Fruit fly (Drosophila melanogaster): ENCODE data around the gene Ptp61F.

The Ptp61F gene

DNA sequence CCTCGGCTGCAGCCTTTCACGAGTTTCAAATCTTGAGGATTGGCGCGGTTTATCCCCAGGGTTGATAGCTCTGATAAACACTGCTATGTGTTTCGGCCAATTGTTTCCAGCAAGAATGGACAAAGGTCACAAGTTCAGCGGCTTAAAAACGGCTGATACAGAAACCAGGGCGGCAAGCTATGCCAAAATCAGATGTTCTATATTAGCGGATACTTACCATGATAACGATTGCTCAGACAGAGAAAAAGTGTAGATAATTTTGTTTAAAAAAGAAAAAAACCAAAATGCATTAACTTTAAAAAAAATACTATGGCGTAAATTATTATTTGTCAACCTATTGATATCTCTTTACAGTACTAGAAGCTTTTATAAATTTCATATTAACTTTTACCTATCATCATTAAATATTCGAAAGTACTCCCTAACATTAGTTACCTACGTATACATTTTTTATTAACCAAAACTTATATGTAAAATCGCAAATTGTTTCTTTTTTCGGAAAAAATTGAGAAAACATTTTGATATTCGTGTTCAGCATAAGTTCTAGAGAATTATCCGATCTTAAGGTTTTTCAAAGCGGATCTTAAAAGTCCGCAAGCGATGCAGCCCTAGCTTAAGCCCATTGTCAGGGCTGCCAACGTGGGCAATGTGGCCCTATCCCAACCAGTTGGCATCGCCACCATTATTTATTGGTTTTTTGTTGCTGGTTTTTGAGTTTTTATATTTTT, 161.9 kb downstream of the Ptp61F start, which contains the start of the genes sturkopf and Herc4 (continued):
- peak; percentile 78 for TF ChIP-seq CG9932 (GFP tag; IDR thresholded peaks at IDR 0.05)
- no peak for TF ChIP-seq CrebB (tag; optimal IDR thresholded peaks at IDR 0.05)
- TF ChIP-seq Aef1 (GFP tag; IDR thresholded peaks at IDR 0.05): peak; percentile 65
- TF ChIP-seq CG30020 (tag; optimal IDR thresholded peaks at IDR 0.05): peak; percentile 62
- TF ChIP-seq nerfin-2 (GFP tag; IDR thresholded peaks at IDR 0.05; ENCODE audit: partially characterized antibody): no peak
- TF ChIP-seq abd-A (tag; optimal IDR thresholded peaks at IDR 0.05): no peak
- TF ChIP-seq CG4730 (GFP tag; IDR thresholded peaks at IDR 0.05): peak; percentile 50
- peak; percentile 66 for TF ChIP-seq CG8388 (GFP tag; optimal IDR thresholded peaks at IDR 0.05)
- TF ChIP-seq CG33213 (GFP tag; optimal IDR thresholded peaks at IDR 0.05): no peak
- peak; percentile 48; the same call in 2 of the 3 replicates for TF ChIP-seq tgo (GFP tag; IDR thresholded peaks at IDR 0.05)
- TF ChIP-seq CG7271 (tag; optimal IDR thresholded peaks at IDR 0.05): no peak
- peak; percentile 56 for TF ChIP-seq Fer1 (GFP tag; optimal IDR thresholded peaks at IDR 0.05)
- TF ChIP-seq CG7556 (GFP tag; optimal IDR thresholded peaks at IDR 0.05): peak; percentile 92
- TF ChIP-seq grau (tag; optimal IDR thresholded peaks at IDR 0.05): peak; percentile 78
- TF ChIP-seq YL-1 (GFP tag; optimal IDR thresholded peaks at IDR 0.05): peak; percentile 55
- 0 out of 2 replicates have a peak, but pooled peaks have one; percentile 16 for TF ChIP-seq Oaz (GFP tag; IDR thresholded peaks at IDR 0.05)
- peak; percentile 13 for TF ChIP-seq CG17359 (tag; optimal IDR thresholded peaks at IDR 0.05)
- TF ChIP-seq CG18764 (GFP tag; optimal IDR thresholded peaks at IDR 0.05): no peak
- no peak for TF ChIP-seq ara (GFP tag; IDR thresholded peaks at IDR 0.05)
- TF ChIP-seq CG13123 (GFP tag; optimal IDR thresholded peaks at IDR 0.05): peak; percentile 43
- no peak for TF ChIP-seq wor (GFP tag; IDR thresholded peaks at IDR 0.05)
- peak; percentile 46 for TF ChIP-seq gfzf (GFP tag; optimal IDR thresholded peaks at IDR 0.05)
- peak in 1 of 2 experiments; percentile 44 for TF ChIP-seq bsh (GFP tag; optimal IDR thresholded peaks at IDR 0.05)
- TF ChIP-seq BEAF-32 (GFP tag; optimal IDR thresholded peaks at IDR 0.05): peak; percentile 36
- TF ChIP-seq CG8765 (GFP tag; IDR thresholded peaks at IDR 0.05): no peak; the same call in 1 of the 2 replicates
- no peak for TF ChIP-seq sim (GFP tag; IDR thresholded peaks at IDR 0.05)
- TF ChIP-seq Mad (GFP tag; optimal IDR thresholded peaks at IDR 0.05): peak; percentile 65
- peak; percentile 83 for TF ChIP-seq sug (tag; optimal IDR thresholded peaks at IDR 0.05)
- no peak for TF ChIP-seq Bgb (GFP tag; IDR thresholded peaks at IDR 0.05; ENCODE audit: partially characterized antibody)
- TF ChIP-seq CG18011 (GFP tag; optimal IDR thresholded peaks at IDR 0.05): peak; percentile 57
- peak; percentile 94 for TF ChIP-seq CG30403 (GFP tag; optimal IDR thresholded peaks at IDR 0.05)
- peak; percentile 24 for TF ChIP-seq CG15696 (tag; optimal IDR thresholded peaks at IDR 0.05)
- TF ChIP-seq twi (tag; optimal IDR thresholded peaks at IDR 0.05): peak; percentile 43
- TF ChIP-seq CG11696 (GFP tag; IDR thresholded peaks at IDR 0.05): no peak
- no peak for TF ChIP-seq hth (optimal IDR thresholded peaks at IDR 0.05)
- no peak for TF ChIP-seq CG6813 (GFP tag; optimal IDR thresholded peaks at IDR 0.05)
- peak; percentile 78 for TF ChIP-seq Oli (tag; optimal IDR thresholded peaks at IDR 0.05)
- TF ChIP-seq kni (GFP tag; optimal IDR thresholded peaks at IDR 0.05): no peak
- no peak for TF ChIP-seq CG12769 (tag; optimal IDR thresholded peaks at IDR 0.05)
- TF ChIP-seq salm (tag; optimal IDR thresholded peaks at IDR 0.05): peak; percentile 41
- TF ChIP-seq CG1024 (GFP tag; IDR thresholded peaks at IDR 0.05): 0 out of 2 replicates have a peak, but pooled peaks have one; percentile 7
- peak; percentile 29 for TF ChIP-seq CG12219 (GFP tag; optimal IDR thresholded peaks at IDR 0.05)
- TF ChIP-seq CkIIα-i1 (GFP tag; IDR thresholded peaks at IDR 0.05): no peak
- peak; percentile 8 for TF ChIP-seq Six4 (GFP tag; optimal IDR thresholded peaks at IDR 0.05)
- TF ChIP-seq CG3847 (GFP tag; IDR thresholded peaks at IDR 0.05): peak; percentile 62
- TF ChIP-seq CG2129 (GFP tag; IDR thresholded peaks at IDR 0.05; ENCODE audit: partially characterized antibody): no peak
- TF ChIP-seq CG17802 (tag; optimal IDR thresholded peaks at IDR 0.05): no peak
- TF ChIP-seq Gug (GFP tag; IDR thresholded peaks at IDR 0.05): peak; percentile 62; the same call in 3 of the 4 replicates
- peak; percentile 55 for TF ChIP-seq CG13296 (GFP tag; optimal IDR thresholded peaks at IDR 0.05)

Data from whole organism, embryonic.